Fruit fly (Drosophila melanogaster): ENCODE data around the gene CG9331.

Gene CG9331

DNA sequence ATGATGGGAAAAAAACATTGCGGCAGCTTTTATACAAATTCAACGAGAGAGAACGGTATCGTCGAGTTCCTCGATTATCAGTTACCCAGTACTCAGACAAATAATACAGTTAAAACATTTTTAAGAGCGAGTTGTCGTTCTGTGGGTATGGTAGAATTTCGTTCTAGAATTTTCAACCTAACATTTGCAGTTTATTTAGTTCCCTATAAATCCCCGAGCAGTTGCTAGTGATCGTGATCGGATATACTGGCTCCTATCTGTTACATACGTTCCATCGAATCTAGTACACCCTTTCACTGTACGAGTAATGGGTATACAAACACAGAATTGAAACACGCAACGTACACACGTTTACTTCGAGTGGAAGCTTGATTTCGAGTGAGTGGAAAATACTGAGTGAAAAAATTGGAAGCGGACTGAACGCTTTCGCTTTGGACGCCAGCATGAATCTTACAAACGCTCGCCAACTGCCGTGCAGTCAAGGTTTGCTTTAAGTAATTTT is 42.2 kb downstream of the CG9331 start, which contains the start of gene CG9338 (continued):
- TF ChIP-seq CG16779 (tag; optimal IDR thresholded peaks at IDR 0.05), result peak; percentile 60
- TF ChIP-seq OdsH (GFP tag; optimal IDR thresholded peaks at IDR 0.05), result peak; percentile 66
- TF ChIP-seq CG32006 (GFP tag; optimal IDR thresholded peaks at IDR 0.05), result peak; percentile 70
- peak; percentile 77 for TF ChIP-seq Hr4 (GFP tag; optimal IDR thresholded peaks at IDR 0.05)
- TF ChIP-seq lz (GFP tag; optimal IDR thresholded peaks at IDR 0.05), result peak; percentile 85
- no peak; the same call in 2 of the 3 replicates for TF ChIP-seq CG6163 (GFP tag; IDR thresholded peaks at IDR 0.05)
- peak; percentile 79 for TF ChIP-seq Sox14 (GFP tag; optimal IDR thresholded peaks at IDR 0.05)
- peak; percentile 67 for TF ChIP-seq fkh (GFP tag; optimal IDR thresholded peaks at IDR 0.05)
- TF ChIP-seq CG11762 (GFP tag; optimal IDR thresholded peaks at IDR 0.05; ENCODE audit: insufficient read depth), result peak; percentile 78
- TF ChIP-seq CG8319 (GFP tag; optimal IDR thresholded peaks at IDR 0.05), result peak; percentile 89
- peak; percentile 67 for TF ChIP-seq spab (GFP tag; optimal IDR thresholded peaks at IDR 0.05)
- TF ChIP-seq topi (GFP tag; optimal IDR thresholded peaks at IDR 0.05), result peak; percentile 84
- peak; percentile 73 for TF ChIP-seq CG34406 (GFP tag; optimal IDR thresholded peaks at IDR 0.05)
- peak; percentile 87 for TF ChIP-seq Gug (GFP tag; IDR thresholded peaks at IDR 0.05)
- peak; percentile 92 for TF ChIP-seq Eip78C (GFP tag)
- peak; percentile 86 for TF ChIP-seq CG11294 (GFP tag; IDR thresholded peaks at IDR 0.05)
- TF ChIP-seq CG7368 (GFP tag; optimal IDR thresholded peaks at IDR 0.05), result peak; percentile 89
- TF ChIP-seq achi (GFP tag; optimal IDR thresholded peaks at IDR 0.05), result peak; percentile 70
- TF ChIP-seq cyc (GFP tag; optimal IDR thresholded peaks at IDR 0.05), result peak; percentile 78
- TF ChIP-seq Ets21C (GFP tag; optimal IDR thresholded peaks at IDR 0.05), result peak; percentile 66
- peak; percentile 87 for TF ChIP-seq esn (GFP tag; optimal IDR thresholded peaks at IDR 0.05)
- TF ChIP-seq CG6792 (GFP tag; optimal IDR thresholded peaks at IDR 0.05), result peak; percentile 82
- peak; percentile 72 for TF ChIP-seq CG6808 (GFP tag; optimal IDR thresholded peaks at IDR 0.05)
- TF ChIP-seq fd85E (GFP tag; optimal IDR thresholded peaks at IDR 0.05), result peak; percentile 57
- no peak for TF ChIP-seq Eip93F (GFP tag; optimal IDR thresholded peaks at IDR 0.05)
- peak; percentile 79 for TF ChIP-seq pdm3 (GFP tag; optimal IDR thresholded peaks at IDR 0.05)
- TF ChIP-seq Met (GFP tag; optimal IDR thresholded peaks at IDR 0.05), result peak; percentile 85
- peak; percentile 81 for TF ChIP-seq CG3032 (tag; optimal IDR thresholded peaks at IDR 0.05)
- peak; percentile 17 for TF ChIP-seq CG9139 (GFP tag; optimal IDR thresholded peaks at IDR 0.05)
- peak; percentile 81 for TF ChIP-seq CG15336 (GFP tag; IDR thresholded peaks at IDR 0.05)

DNA sequence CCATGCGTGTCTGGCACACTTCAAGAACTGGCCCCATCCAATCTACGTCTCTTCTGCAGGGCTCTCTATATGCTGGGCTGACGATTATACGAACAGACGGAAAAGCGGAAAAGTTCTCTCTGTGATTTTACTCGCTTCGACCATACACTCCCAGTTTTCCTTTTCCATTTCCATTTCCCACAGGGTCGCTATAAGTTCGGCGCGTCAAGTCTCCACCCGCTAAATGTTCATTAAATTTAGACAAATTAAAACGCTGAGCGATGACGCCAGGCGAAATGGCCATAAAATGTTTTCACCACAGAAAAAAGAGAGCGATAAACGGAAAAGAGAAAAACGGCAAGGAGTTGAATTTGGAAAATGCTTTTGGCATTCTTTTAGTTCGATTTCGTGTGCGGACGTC is 44.8 kb downstream of the CG9331 start, which contains the start of gene CG31675:
TSS of gene CG31675 (plus strand) at position 375 of the 400 bp plus-strand sequence.
- TF ChIP-seq CG7368 (GFP tag; optimal IDR thresholded peaks at IDR 0.05), result no peak
- no peak for TF ChIP-seq lz (GFP tag; optimal IDR thresholded peaks at IDR 0.05)
- no peak for TF ChIP-seq vri (GFP tag; optimal IDR thresholded peaks at IDR 0.05)
- no peak for TF ChIP-seq CG6163 (GFP tag; IDR thresholded peaks at IDR 0.05)
- no peak for TF ChIP-seq topi (GFP tag; optimal IDR thresholded peaks at IDR 0.05)
- TF ChIP-seq Ets96B (tag; optimal IDR thresholded peaks at IDR 0.05), result no peak

DNA sequence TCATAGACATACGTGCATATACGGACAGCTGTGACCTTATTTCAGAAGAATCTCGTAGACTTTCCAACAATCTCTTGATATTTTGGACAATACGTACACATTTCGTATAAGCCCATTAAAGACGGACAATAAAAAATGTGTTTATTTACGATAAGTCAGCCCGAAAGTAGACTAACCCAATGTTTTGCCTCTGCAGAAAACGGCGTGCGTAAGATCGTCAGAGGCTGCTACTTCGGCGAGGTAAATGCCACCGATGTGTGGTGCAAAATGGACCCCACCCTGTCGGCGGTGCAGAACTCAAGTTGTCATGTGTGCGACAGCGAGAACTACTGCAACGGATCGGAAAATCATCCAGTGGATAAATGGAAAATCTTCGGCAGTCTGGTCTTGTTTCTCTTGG is 46.3 kb downstream of the CG9331 start:
- TF ChIP-seq fkh (GFP tag; optimal IDR thresholded peaks at IDR 0.05) (peak; percentile 6), spab (GFP tag; optimal IDR thresholded peaks at IDR 0.05) (no peak)

DNA sequence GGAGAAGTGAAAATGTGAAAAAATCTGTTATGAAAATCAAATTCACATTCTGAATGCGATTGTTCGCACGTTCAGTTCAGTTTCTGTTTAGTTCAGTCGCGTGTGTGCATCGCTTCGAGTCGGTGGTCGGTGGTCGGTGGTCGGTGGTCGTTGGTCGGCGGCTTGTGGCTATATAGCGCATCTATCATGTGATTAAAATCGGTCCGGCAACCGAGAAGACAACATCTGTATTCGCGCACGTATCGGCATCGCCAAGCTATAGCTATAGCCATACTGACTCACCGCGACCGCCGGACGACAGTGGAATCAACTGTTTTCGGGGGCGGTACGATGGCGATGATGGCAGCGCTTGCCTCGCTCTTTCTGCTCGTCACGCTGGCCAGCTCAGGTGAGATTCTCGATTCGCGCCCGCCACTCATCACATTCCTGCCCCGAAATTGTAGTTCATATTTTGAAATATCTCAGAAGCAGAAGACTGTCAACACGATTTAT is 47.2 kb downstream of the CG9331 start, which contains the start of gene CG14401:
TSS of gene CG14401 (plus strand) at position 51 of the 492 bp plus-strand sequence.
- TF ChIP-seq Eip78C (GFP tag) (peak; percentile 27), Smox (GFP tag; optimal IDR thresholded peaks at IDR 0.05) (no peak), svp (GFP tag) (peak; percentile 54)

DNA sequence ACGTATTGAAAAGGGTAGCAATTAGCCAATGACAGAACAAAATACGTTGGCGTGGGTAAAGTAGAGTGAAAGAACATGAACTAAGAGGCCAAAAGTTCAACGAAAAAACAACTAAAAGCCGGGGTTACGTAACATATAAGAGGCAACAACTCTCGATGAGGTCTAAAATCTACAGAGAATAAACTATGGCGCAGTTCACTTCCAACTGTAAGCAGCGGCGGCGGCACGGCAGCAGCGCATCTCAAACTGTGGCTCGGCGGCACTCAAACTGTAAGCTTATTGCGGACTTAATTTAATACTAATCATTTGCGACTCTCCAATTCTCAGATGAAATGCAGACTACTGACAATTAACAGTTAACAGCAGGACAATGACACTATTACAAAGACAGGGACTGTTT is 51.9 kb downstream of the CG9331 start:
- TF ChIP-seq CG3919 (GFP tag; optimal IDR thresholded peaks at IDR 0.05) (no peak), CG8119 (GFP tag; IDR thresholded peaks at IDR 0.05) (no peak), CG11902 (GFP tag; optimal IDR thresholded peaks at IDR 0.05) (no peak), Gug (GFP tag; IDR thresholded peaks at IDR 0.05) (no peak), CG4318 (GFP tag; optimal IDR thresholded peaks at IDR 0.05) (no peak), lz (GFP tag; optimal IDR thresholded peaks at IDR 0.05) (no peak), CG10669 (GFP tag; optimal IDR thresholded peaks at IDR 0.05) (no peak), CG10631 (GFP tag; optimal IDR thresholded peaks at IDR 0.05) (no peak), CG3032 (tag; optimal IDR thresholded peaks at IDR 0.05) (no peak), fd59A (GFP tag; optimal IDR thresholded peaks at IDR 0.05) (no peak), Lpt (GFP tag; optimal IDR thresholded peaks at IDR 0.05) (no peak), vri (GFP tag; optimal IDR thresholded peaks at IDR 0.05) (no peak)
